Worm (Caenorhabditis elegans) whole organism, L4/young adult: ENCODE data around the gene cfim-2.
A peak's percentile ranks its signal among the peaks of the same experiment; 100 is the strongest.

Source experiments
- W03F9.2 ChIP-seq: fragments of 150-350 bp; optimal IDR thresholded peaks from 2 replicates; lab custom pipeline; 2014; ENCODE audit warnings: missing biosample characterization, missing genetic modification characterization
- dao-5 ChIP-seq: sonication (generic microtip); optimal IDR thresholded peaks from 2 replicates; lab custom pipeline; 2016; ENCODE audit warnings: missing genotype, missing genetic modification characterization, moderate library complexity, missing compliant biosample characterization
- him-1 ChIP-seq: sonication (generic microtip); optimal IDR thresholded peaks from 2 replicates; lab custom pipeline; 2016; ENCODE audit warnings: missing genotype, missing genetic modification reagents, missing genetic modification characterization, missing compliant biosample characterization

cfim-2 gene

DNA sequence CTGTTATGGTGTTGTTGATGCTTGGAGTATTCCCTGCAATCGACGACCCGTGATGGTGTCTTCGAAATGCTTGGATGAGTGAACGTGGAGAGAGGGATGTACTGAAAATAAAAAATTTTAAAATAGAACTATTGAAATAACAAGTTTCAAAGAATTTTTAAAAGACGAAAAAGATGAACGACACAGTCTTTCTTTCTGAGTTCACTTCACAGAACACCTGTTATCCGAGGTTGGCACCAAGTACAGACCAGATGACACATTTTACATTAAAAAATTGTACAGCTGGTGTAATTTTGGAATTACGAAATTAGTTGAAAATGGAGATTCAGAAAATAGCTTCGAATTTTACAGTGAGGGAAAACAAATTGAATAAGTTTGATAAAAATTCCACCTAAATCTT lies 7.3 kb upstream of the cfim-2 start, which contains the start of gene rap-1:
Gene rap-1, minus strand, starts transcription at position 101 of the 400 bp plus-strand sequence.
- TF ChIP-seq W03F9.2 (tag; lab: Kevin White, UChicago), result no peak
- TF ChIP-seq dao-5, result no peak
- TF ChIP-seq him-1 (tag; lab: Kevin White, UChicago), result no peak

DNA sequence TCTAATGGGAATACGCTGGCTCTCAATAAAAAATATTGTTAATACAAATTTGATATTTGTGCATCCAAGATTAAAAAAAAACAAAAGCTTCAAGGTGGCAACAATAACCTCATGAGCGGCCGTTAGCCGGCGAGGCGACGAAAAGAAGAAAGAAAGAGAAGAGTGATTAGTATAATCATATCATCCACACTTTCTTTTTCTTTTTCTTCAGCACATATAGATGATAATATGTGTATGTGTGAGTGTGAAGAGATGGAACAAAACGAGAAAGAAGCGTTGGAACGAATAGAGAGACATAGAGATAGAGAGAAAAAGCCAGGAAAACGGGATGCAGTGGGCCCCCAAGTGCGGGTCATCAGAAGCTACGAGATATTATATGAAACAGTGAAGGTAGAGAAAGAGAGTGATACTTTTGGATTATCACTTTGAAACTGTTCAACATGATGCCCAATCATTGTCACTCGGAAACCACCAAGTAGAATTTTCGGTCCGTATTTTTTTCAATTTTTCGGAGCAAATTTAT lies 5.8 kb upstream of the cfim-2 start:
- TF ChIP-seq him-1 (tag; lab: Kevin White, UChicago) (no peak), dao-5 (no peak), W03F9.2 (tag; lab: Kevin White, UChicago) (no peak)

DNA sequence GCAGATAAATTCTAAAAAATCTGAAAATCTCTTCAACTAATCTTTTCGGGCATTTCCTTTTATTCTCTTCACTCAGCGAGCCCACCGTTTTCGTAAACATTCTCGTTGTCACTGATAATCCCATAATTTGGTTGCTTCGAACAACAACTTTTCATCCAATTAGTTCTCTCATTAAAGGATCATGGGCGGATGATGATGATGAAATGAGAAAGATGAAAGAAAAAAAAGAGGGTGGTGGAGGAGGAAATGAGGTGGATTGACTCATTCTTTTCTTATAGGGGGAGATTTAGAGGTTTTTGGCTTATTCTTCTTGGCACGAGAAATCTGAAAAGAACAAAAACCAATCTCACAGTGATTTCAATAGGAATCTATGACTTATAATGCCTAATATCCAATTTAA lies 5.0 kb upstream of the cfim-2 start:
- TF ChIP-seq dao-5, result no peak

DNA sequence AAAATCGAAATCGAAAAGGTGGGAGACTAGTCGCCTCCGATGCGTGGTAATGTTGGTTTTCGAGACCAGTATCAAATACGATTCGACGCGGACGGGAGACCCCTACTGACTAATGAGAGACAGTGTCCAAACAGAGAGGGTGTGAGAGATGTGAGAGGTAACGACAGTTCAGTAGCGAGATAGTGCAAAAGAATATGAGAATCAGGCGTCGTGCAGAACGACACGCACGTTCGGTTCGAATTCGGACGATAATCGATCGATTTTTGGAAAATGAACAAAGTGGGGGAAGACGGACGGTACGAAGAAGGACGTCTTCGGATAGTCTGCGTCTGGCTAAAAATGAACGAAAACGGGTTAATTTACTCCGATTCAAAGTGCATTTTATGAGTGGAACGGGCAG lies 4.2 kb upstream of the cfim-2 start, which contains the start of gene D1046.16:
Gene D1046.16, plus strand, starts transcription at position 195 of the 400 bp plus-strand sequence.
- no peak for TF ChIP-seq dao-5
- TF ChIP-seq him-1 (tag; lab: Kevin White, UChicago), result no peak
- peak; percentile 4 for TF ChIP-seq W03F9.2 (tag; lab: Kevin White, UChicago)

DNA sequence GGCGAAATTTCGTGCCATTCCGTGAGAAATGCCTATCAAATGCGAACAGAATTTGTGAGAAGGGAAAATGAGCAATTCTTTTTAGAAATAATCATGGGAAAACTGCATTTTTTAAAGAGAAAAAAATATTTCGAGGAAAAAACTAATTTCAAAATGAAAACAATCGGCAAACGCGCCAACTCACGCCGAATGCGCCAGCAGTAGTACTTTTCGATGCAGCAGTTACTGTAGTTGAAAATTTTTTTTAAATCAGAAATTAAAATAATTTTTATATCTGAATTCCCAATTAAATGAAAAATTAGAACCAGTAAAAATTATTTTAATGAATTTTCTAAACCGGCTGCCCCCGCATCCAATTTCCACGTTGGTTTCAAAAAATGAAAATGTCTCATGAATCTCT lies 2.7 kb upstream of the cfim-2 start:
- no peak for TF ChIP-seq dao-5
- no peak for TF ChIP-seq him-1 (tag; lab: Kevin White, UChicago)
- TF ChIP-seq W03F9.2 (tag; lab: Kevin White, UChicago), result peak; percentile 60

DNA sequence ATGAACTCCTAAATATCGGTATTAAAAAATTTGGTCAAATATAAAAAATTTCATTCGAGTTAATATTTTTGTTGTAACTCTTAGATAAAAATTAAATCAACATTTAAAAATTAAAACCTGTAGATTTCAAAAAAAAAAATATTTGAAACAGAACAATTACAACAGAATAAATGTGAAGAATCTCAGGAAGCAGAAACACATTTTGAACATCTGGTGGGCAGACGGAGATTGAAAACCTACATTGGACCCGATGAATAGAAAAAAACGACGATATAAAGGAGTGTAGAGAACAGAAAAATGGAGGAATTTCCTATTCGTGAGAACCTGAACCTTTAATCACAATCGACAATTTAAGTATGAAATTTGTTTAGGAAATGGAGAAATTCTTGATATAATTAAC lies 2.0 kb upstream of the cfim-2 start:
- TF ChIP-seq dao-5, result no peak
- no peak for TF ChIP-seq W03F9.2 (tag; lab: Kevin White, UChicago)
- no peak for TF ChIP-seq him-1 (tag; lab: Kevin White, UChicago)

DNA sequence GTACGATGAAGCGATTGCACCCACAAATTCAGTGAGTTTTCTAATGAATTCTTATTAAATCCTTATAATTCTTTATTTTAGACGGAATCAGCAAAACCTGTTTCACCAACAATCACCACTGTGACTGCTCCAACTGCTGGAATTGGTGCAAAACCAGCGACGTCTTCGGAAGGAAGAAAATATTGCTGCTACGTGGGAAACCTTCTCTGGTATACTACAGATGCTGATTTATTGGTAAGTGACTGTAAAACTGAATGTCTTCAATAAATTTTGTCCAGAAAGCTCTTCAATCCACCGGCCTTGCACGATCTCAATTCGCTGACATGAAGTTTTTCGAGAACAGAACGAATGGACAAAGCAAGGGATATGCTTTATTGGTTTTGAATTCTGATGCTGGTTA lies 387 bp downstream of the cfim-2 start:
- no peak for TF ChIP-seq dao-5
- no peak for TF ChIP-seq W03F9.2 (tag; lab: Kevin White, UChicago)
- no peak for TF ChIP-seq him-1 (tag; lab: Kevin White, UChicago)

DNA sequence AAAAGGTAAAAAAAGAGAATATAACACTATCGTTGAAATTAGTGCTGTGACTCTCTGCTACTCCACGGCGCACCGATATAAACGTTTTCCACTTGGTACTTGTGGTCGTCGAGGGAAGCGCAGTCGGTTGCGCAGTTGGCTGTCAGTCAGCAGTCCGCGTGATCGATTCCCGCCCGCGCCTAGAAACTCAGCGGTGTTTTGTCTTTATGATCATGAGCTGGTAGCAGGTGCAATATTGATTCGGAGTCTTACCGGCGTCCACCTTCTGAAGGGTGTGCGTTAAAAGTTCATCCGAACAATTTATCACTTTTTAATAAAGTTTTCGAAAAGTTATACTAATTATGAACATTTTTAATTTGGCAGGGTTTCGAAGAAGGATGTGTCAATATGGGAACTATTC lies 969 bp downstream of the cfim-2 start:
- TF ChIP-seq him-1 (tag; lab: Kevin White, UChicago), result peak; percentile 60
- TF ChIP-seq dao-5, result peak; percentile 94
- peak; percentile 42 for TF ChIP-seq W03F9.2 (tag; lab: Kevin White, UChicago)

DNA sequence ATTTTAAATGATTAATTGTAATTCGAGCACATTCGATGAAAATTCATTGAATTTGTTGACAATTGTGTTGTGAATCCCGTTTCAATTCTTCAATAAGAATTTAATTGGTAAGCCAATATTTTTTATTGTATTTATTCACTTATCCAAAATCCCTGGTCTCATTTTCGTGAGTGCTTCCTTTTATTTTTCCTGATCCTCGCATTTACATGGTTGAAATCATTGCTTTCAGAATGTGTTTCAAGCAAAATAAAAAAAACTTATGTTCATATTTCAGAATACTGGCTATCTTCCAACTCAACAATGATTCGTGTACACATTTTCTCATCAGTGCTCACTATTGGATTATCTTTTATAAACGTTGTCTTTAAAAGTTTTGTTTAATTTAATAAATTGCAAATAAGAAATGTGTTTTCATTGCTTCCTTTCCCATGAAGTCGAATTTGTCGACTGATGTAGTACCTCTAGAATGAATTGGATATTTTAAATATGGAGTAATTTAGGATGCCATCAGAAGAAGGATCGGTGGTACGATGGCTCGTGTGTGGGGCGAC lies 3.9 kb downstream of the cfim-2 start, which contains the start of the genes D1046.18 and slc-25A26:
Gene D1046.18, plus strand, starts transcription at position 301 of the 551 bp plus-strand sequence.
Gene slc-25A26, plus strand, starts transcription at position 501 of the 551 bp plus-strand sequence.
- TF ChIP-seq dao-5, result no peak
- no peak for TF ChIP-seq him-1 (tag; lab: Kevin White, UChicago)
- no peak for TF ChIP-seq W03F9.2 (tag; lab: Kevin White, UChicago)

DNA sequence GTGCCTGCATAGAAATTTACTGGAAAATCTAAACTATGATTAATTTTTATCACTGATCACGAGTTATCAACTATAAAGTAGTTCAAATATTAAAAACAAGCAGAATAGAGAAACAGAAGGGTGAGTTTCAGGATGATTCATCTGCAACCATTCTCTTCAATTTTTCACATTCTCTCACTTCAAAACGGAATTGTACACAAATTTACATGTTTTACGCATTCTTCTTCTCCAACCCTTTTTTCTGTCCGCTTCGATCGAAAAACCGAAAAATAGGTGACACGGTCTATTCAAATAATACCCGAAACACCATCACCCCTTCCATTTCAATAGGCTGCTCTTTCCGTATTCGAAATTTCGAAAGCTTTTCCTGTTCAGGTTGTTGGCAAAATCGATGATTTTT lies 7.5 kb downstream of the cfim-2 start, which contains the start of gene D1046.4:
Gene D1046.4, plus strand, starts transcription at position 301 of the 400 bp plus-strand sequence.
- no peak for TF ChIP-seq him-1 (tag; lab: Kevin White, UChicago)
- no peak for TF ChIP-seq dao-5
- no peak for TF ChIP-seq W03F9.2 (tag; lab: Kevin White, UChicago)

DNA sequence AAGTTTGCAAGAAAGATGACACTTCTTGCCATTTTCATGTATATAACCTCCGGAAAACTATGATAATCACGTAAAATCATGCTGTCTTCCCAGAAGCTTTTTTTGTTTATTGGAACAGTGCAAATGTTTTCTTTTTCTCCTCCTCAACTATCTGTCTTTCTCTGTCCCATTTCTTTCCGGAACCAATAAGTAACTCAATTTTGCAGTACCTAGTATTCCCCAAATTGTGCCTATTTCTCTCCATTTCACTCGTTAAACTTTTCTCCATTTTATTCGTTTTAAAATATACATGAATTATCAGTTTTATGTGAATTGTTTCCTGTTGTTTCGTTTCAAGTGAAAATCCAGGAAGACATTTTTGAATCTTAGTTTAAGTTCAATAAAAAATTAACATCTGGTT lies 17.3 kb downstream of the cfim-2 start:
- TF ChIP-seq W03F9.2 (tag; lab: Kevin White, UChicago) (no peak), dao-5 (no peak), him-1 (tag; lab: Kevin White, UChicago) (no peak)

DNA sequence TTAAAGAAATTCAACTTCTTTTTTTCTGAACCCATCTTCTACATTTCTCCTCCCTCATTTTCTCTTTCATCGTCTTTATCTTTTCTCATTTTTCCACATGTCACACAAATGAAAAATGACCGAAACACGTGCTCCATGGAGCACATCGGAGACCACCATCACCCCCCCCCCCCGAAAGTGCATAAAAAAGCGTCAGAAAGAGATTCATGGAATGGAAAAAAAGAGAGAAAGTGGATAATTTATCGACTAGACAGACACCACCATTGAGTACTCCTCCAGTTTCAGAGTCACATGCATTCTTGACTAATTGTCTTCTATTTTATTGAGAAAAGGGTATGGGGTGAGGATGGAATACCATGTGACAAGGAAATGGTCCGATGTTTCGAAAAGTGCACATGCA lies 21.0 kb downstream of the cfim-2 start:
- TF ChIP-seq him-1 (tag; lab: Kevin White, UChicago), result no peak
- no peak for TF ChIP-seq W03F9.2 (tag; lab: Kevin White, UChicago)
- TF ChIP-seq dao-5, result no peak

DNA sequence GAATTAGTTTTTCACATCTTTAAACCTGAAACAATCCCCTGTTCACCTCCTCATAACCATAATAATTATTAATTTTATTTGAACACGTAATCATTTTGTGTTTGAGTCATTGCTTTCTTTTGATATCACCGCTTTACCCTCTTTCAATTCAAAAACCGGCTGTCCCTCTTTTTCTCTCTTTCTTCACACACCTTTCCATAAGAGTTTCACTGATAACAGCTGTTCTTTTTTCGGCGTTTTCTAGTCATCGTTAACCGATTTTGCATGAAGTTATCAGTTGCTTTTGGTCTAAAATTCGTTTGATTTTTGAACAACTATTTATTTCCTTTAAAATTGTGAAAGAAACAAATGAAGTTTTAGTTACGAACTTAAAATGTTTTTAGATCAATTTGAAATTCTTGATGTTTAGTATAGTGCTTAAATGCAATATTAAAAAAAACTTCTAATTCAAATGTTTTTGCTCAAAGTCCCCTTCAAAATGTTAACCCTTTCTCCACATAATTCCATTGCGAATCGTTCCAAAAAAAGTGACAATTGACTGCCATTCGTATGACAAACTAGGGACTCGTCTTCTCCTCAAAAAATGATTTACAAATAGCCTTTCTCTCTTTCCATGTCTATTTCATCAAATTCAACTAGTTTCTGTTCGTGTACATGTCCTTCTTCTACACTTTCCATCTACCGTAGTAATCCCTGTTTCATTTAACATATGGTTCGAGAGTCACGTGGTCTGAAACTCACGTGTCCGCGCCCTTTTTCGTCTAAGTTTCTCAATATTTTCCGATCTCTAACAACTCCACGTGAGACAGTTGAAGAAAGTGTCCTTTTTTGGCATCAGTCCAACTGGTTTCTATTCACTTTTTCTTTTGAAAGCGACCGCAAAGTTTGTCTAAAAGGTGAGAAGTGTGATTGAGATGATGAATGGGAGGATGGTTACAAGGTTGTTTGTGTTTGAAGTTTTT lies 23.2 kb downstream of the cfim-2 start:
- TF ChIP-seq dao-5, result no peak
- peak; percentile 37 for TF ChIP-seq W03F9.2 (tag; lab: Kevin White, UChicago)
